Fruit fly (Drosophila melanogaster) whole organism, embryonic: ENCODE data around the gene Nthl1.

Source experiments
- Awh ChIP-seq: fragments of 200-800 bp; sonication (Bioruptor generic); IDR thresholded peaks from 2 replicates; pipeline ENCODE4, ENCODE4 v1.3.6; 2022; ENCODE audit warnings: missing biosample characterization, missing genetic modification characterization
- CG10366 ChIP-seq: fragments of 200-800 bp; sonication (Bioruptor generic); IDR thresholded peaks from 2 replicates; pipeline ENCODE4 v1.3.6; 2022; ENCODE audit warnings: missing biosample characterization, missing genetic modification characterization
- CG11093 ChIP-seq: fragments of 200-800 bp; sonication (Bioruptor generic); IDR thresholded peaks from 3 replicates; pipeline ENCODE4 v1.3.6; 2022; ENCODE audit warnings: missing biosample characterization, missing genetic modification characterization
- CG12071 ChIP-seq: fragments of 200-800 bp; sonication (Bioruptor generic); optimal IDR thresholded peaks from 3 replicates; lab custom pipeline; 2018; ENCODE audit warnings: missing biosample characterization, mild to moderate bottlenecking, missing genetic modification characterization
- CG12219 ChIP-seq: fragments of 200-800 bp; sonication (Bioruptor generic); optimal IDR thresholded peaks from 3 replicates; lab custom pipeline; 2018; ENCODE audit warnings: missing biosample characterization, mild to moderate bottlenecking, missing genetic modification characterization
- CG15479 ChIP-seq: fragments of 200-800 bp; sonication (Bioruptor generic); optimal IDR thresholded peaks from 3 replicates; lab custom pipeline; 2019; ENCODE audit warnings: missing biosample characterization, mild to moderate bottlenecking, missing genetic modification characterization, moderate library complexity
- CG15601 ChIP-seq: fragments of 200-800 bp; sonication (Bioruptor generic); optimal IDR thresholded peaks from 3 replicates; lab custom pipeline; 2019; ENCODE audit warnings: missing biosample characterization, mild to moderate bottlenecking, missing genetic modification characterization, moderate library complexity
- CG17568 ChIP-seq: fragments of 200-800 bp; sonication (Bioruptor generic); optimal IDR thresholded peaks from 2 replicates; lab custom pipeline; 2018; ENCODE audit warnings: missing biosample characterization, mild to moderate bottlenecking, missing genetic modification characterization, moderate library complexity
- CG1832 ChIP-seq: fragments of 200-800 bp; sonication (Bioruptor generic); optimal IDR thresholded peaks from 2 replicates; lab custom pipeline; 2017; ENCODE audit warnings: missing biosample characterization, mild to moderate bottlenecking, missing genetic modification characterization, inconsistent platforms
- CG18599 ChIP-seq: fragments of 200-800 bp; sonication (Bioruptor generic); optimal IDR thresholded peaks from 3 replicates; lab custom pipeline; 2017; ENCODE audit warnings: missing biosample characterization, missing genetic modification characterization, mild to moderate bottlenecking, moderate library complexity, missing genetic modification reagents
- CG18764 ChIP-seq: fragments of 200-800 bp; sonication (Bioruptor generic); optimal IDR thresholded peaks from 3 replicates; lab custom pipeline; 2016; ENCODE audit warnings: missing biosample characterization, missing genetic modification characterization
- CG32767 ChIP-seq: fragments of 200-800 bp; sonication (Bioruptor generic); IDR thresholded peaks from 2 replicates; pipeline ENCODE4 v1.3.6; 2022; ENCODE audit warnings: missing biosample characterization, missing genetic modification characterization
- CG34224 ChIP-seq: fragments of 200-800 bp; sonication (Bioruptor generic); IDR thresholded peaks from 3 replicates; pipeline ENCODE4 v1.3.6; 2022; ENCODE audit warnings: missing biosample characterization, missing genetic modification characterization; ENCODE audit not compliant: partially characterized antibody
- CG3838 ChIP-seq: fragments of 200-800 bp; sonication (Bioruptor generic); optimal IDR thresholded peaks from 3 replicates; lab custom pipeline; 2016; ENCODE audit warnings: missing biosample characterization, missing genetic modification characterization
- CG4617 ChIP-seq: fragments of 200-800 bp; sonication (Bioruptor generic); optimal IDR thresholded peaks from 3 replicates; lab custom pipeline; 2016; ENCODE audit warnings: missing biosample characterization, missing genetic modification characterization, borderline replicate concordance
- CG6175 ChIP-seq: fragments of 200-800 bp; sonication (Bioruptor generic); IDR thresholded peaks from 3 replicates; pipeline ENCODE4 v1.3.6; 2022; ENCODE audit warnings: missing biosample characterization, missing genetic modification characterization
- CG6689 ChIP-seq: fragments of 200-800 bp; sonication (Bioruptor generic); IDR thresholded peaks from 2 replicates; pipeline ENCODE4 v1.3.6; 2022; ENCODE audit warnings: missing biosample characterization, missing genetic modification characterization
- CG6813 ChIP-seq: fragments of 200-800 bp; sonication (Bioruptor generic); optimal IDR thresholded peaks from 2 replicates; lab custom pipeline; 2017; ENCODE audit warnings: missing biosample characterization, missing genetic modification characterization, mild to moderate bottlenecking, moderate library complexity, missing genetic modification reagents
- CG7839 ChIP-seq: fragments of 200-800 bp; sonication (Bioruptor generic); optimal IDR thresholded peaks from 3 replicates; lab custom pipeline; 2018; ENCODE audit warnings: missing biosample characterization, mild to moderate bottlenecking, missing genetic modification characterization, moderate library complexity
- CG7928 ChIP-seq: fragments of 200-800 bp; sonication (Bioruptor generic); optimal IDR thresholded peaks from 2 replicates; lab custom pipeline; 2017; ENCODE audit warnings: missing biosample characterization, mild to moderate bottlenecking, missing genetic modification characterization
- CG8290 ChIP-seq, 3 experiments: fragments of 200-800 bp; sonication (Bioruptor generic); optimal IDR thresholded peaks; 2 replicates each; lab custom pipeline; 2016 to 2019; ENCODE audit warnings: missing biosample characterization in 3 of 3, missing genetic modification characterization in 3 of 3, mild to moderate bottlenecking in 2 of 3, moderate library complexity in 1 of 3
- CG8388 ChIP-seq: fragments of 200-800 bp; sonication (Bioruptor generic); optimal IDR thresholded peaks from 2 replicates; lab custom pipeline; 2019; ENCODE audit warnings: missing biosample characterization, mild to moderate bottlenecking, missing genetic modification characterization, moderate library complexity
- CG9215 ChIP-seq: fragments of 200-800 bp; sonication (Bioruptor generic); IDR thresholded peaks from 2 replicates; pipeline ENCODE4 v1.3.6; 2022; ENCODE audit warnings: missing biosample characterization, missing genetic modification characterization
- D19A ChIP-seq: fragments of 200-800 bp; optimal IDR thresholded peaks from 3 replicates; lab custom pipeline; 2019; ENCODE audit warnings: missing biosample characterization, mild to moderate bottlenecking, missing genetic modification characterization, moderate library complexity
- Dref ChIP-seq: fragments of 200-800 bp; sonication (Bioruptor generic); IDR thresholded peaks from 2 replicates; pipeline ENCODE4 v1.3.6; 2022; ENCODE audit warnings: missing biosample characterization, missing genetic modification characterization
- E2f1 ChIP-seq: fragments of 200-800 bp; sonication (Bioruptor generic); IDR thresholded peaks from 2 replicates; pipeline ENCODE4 v1.3.6; 2022; ENCODE audit warnings: missing biosample characterization, missing genetic modification characterization
- Hr78 ChIP-seq, 2 experiments: fragments of 200-800 bp in 1 of 2; fragments of >200 bp in 1 of 2; sonication (Bioruptor generic) in 1 of 2; optimal IDR thresholded peaks; 2 replicates each; lab custom pipeline; 2017 to 2019; ENCODE audit warnings: missing biosample characterization in 2 of 2, missing genetic modification characterization in 2 of 2, mild to moderate bottlenecking in 1 of 2, moderate library complexity in 1 of 2
- Pdp1 ChIP-seq, 2 experiments: fragments of 200-800 bp; sonication (Bioruptor generic); optimal IDR thresholded peaks; 3 replicates each; lab custom pipeline; 2016; ENCODE audit warnings: missing biosample characterization in 2 of 2, missing genetic modification characterization in 2 of 2, mild to moderate bottlenecking in 1 of 2, moderate library complexity in 1 of 2
- Sry-δ ChIP-seq: fragments of 200-800 bp; sonication (Bioruptor generic); optimal IDR thresholded peaks from 2 replicates; lab custom pipeline; 2016; ENCODE audit warnings: missing biosample characterization, missing genetic modification characterization
- Trl ChIP-seq, 3 experiments: fragments of >200 bp in 2 of 3; fragments of 200-800 bp in 1 of 3; sonication (Bioruptor generic) in 1 of 3; optimal IDR thresholded peaks; 2 replicates in 1 of 3; 3 replicates in 2 of 3; lab custom pipeline; 2016 to 2017; ENCODE audit warnings: missing biosample characterization in 1 of 3, missing genetic modification characterization in 1 of 3
- bbx ChIP-seq: fragments of 200-800 bp; sonication (Bioruptor generic); IDR thresholded peaks from 2 replicates; pipeline ENCODE4 v1.3.6; 2022; ENCODE audit warnings: missing biosample characterization, missing genetic modification characterization; ENCODE audit not compliant: partially characterized antibody
- bowl ChIP-seq: fragments of 200-800 bp; sonication (Bioruptor generic); IDR thresholded peaks from 2 replicates; pipeline ENCODE4 v1.3.6; 2022; ENCODE audit warnings: missing biosample characterization, missing genetic modification characterization
- chm ChIP-seq: fragments of 200-800 bp; sonication (Bioruptor generic); IDR thresholded peaks from 2 replicates; pipeline ENCODE4 v1.3.6; 2022; ENCODE audit warnings: missing biosample characterization, missing genetic modification characterization
- cwo ChIP-seq: fragments of 200-800 bp; sonication (Bioruptor generic); optimal IDR thresholded peaks from 3 replicates; lab custom pipeline; 2017; ENCODE audit warnings: missing biosample characterization, missing genetic modification characterization, mild to moderate bottlenecking, moderate library complexity, missing genetic modification reagents
- ems ChIP-seq: fragments of 200-800 bp; sonication (Bioruptor generic); optimal IDR thresholded peaks from 3 replicates; lab custom pipeline; 2016; ENCODE audit warnings: missing biosample characterization, missing genetic modification characterization
- fu2 ChIP-seq: fragments of 200-800 bp; sonication (Bioruptor generic); optimal IDR thresholded peaks from 2 replicates; lab custom pipeline; 2016; ENCODE audit warnings: missing biosample characterization, missing genetic modification characterization
- gro ChIP-seq: fragments of 200-800 bp; sonication (Bioruptor generic); optimal IDR thresholded peaks from 2 replicates; lab custom pipeline; 2016; ENCODE audit warnings: missing biosample characterization, missing genetic modification characterization
- hkb ChIP-seq, 2 experiments: fragments of 200-800 bp in 1 of 2; fragments of >200 bp in 1 of 2; sonication (Bioruptor generic) in 1 of 2; IDR thresholded peaks in 1 of 2; optimal IDR thresholded peaks in 1 of 2; 2 replicates each; pipeline versions ENCODE4 v1.3.6 to Lab custom; 2017 to 2022; ENCODE audit warnings: missing biosample characterization in 1 of 2, missing genetic modification characterization in 1 of 2
- inv ChIP-seq: fragments of 200-800 bp; sonication (Bioruptor generic); IDR thresholded peaks from 2 replicates; pipeline ENCODE4 v1.3.6; 2022; ENCODE audit warnings: missing biosample characterization, missing genetic modification characterization; ENCODE audit not compliant: partially characterized antibody
- pb ChIP-seq: fragments of 200-800 bp; sonication (Bioruptor generic); optimal IDR thresholded peaks from 3 replicates; lab custom pipeline; 2016; ENCODE audit warnings: missing biosample characterization, missing genetic modification characterization
- phol ChIP-seq: fragments of 200-800 bp; sonication (Bioruptor generic); optimal IDR thresholded peaks from 3 replicates; lab custom pipeline; 2018; ENCODE audit warnings: missing biosample characterization, mild to moderate bottlenecking, missing genetic modification characterization, moderate library complexity
- schlank ChIP-seq: fragments of 200-800 bp; sonication (Bioruptor generic); optimal IDR thresholded peaks from 2 replicates; lab custom pipeline; 2018; ENCODE audit warnings: missing biosample characterization, mild to moderate bottlenecking, missing genetic modification characterization
- seq ChIP-seq: fragments of 200-800 bp; sonication (Bioruptor generic); IDR thresholded peaks from 2 replicates; pipeline ENCODE4 v1.3.6; 2022; ENCODE audit warnings: missing biosample characterization, missing genetic modification characterization
- ssp ChIP-seq: fragments of 200-800 bp; sonication (Bioruptor generic); IDR thresholded peaks from 2 replicates; pipeline ENCODE4 v1.3.6; 2022; ENCODE audit warnings: missing biosample characterization, missing genetic modification characterization
- usp ChIP-seq: fragments of >200 bp; optimal IDR thresholded peaks from 2 replicates; lab custom pipeline; 2017; ENCODE audit warnings: missing biosample characterization, missing genetic modification characterization
- wek ChIP-seq: fragments of 200-800 bp; sonication (Bioruptor generic); optimal IDR thresholded peaks from 3 replicates; lab custom pipeline; 2018; ENCODE audit warnings: missing biosample characterization, mild to moderate bottlenecking, missing genetic modification characterization, moderate library complexity
- zfh2 ChIP-seq: fragments of 200-800 bp; sonication (Bioruptor generic); optimal IDR thresholded peaks from 2 replicates; lab custom pipeline; 2016; ENCODE audit warnings: missing biosample characterization, missing genetic modification characterization

Nthl1 gene

DNA sequence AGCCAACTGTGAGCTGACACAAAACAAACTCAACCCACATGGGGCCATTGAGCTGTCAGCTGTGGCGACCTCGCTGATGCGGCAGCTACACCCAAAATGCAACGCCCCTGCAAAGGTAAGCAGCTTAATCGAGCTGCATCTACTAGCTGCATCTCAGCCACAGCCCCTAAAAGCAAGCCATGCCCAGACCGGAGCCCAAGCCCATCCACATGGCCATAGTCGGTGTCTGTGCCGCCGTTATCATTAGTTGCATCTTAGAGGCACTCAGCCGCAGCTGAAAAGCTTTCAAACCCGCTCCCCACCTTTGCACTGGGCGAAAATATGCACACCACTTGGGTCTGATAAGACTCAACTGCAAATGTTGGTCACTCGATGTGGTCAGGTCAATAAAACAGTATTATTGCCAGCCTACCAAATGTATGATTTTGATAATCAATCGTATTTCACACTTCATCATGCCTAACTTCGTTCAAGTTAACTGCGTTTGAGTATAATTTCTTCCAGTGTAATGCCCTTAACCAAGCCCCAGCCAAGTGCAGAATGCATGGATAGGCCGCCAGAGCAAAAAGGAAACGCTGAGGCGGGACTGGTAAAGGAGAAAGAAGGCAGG, 46.5 kb upstream of the Nthl1 start (continued):
- TF ChIP-seq CG34224 (GFP tag; lab: Robert Waterston, UW) (no peak), CG18599 (GFP tag; lab: Kevin White, UChicago) (peak; percentile 45), Trl (optimal IDR thresholded peaks at IDR 0.05; lab: Kevin White, UChicago) (no peak), Trl (GFP tag; optimal IDR thresholded peaks at IDR 0.05; lab: Kevin White, UChicago) (peak; percentile 45), fu2 (GFP tag; lab: Kevin White, UChicago) (no peak), cwo (GFP tag; lab: Kevin White, UChicago) (no peak), CG1832 (no peak), Sry-δ (GFP tag; lab: Kevin White, UChicago) (no peak), CG4617 (no peak), CG32767 (GFP tag; lab: Robert Waterston, UW) (no peak; the same call in 1 of the 2 replicates), CG10366 (GFP tag; lab: Robert Waterston, UW) (no peak; the same call in 1 of the 2 replicates), CG6813 (no peak), Hr78 (GFP tag; optimal IDR thresholded peaks at IDR 0.05; lab: Kevin White, UChicago) (peak in 1 of 2 experiments; percentile 10), schlank (tag; lab: Kevin White, UChicago) (no peak), D19A (peak; percentile 56), gro (GFP tag; lab: Kevin White, UChicago) (no peak), chm (GFP tag; lab: Robert Waterston, UW) (no peak), inv (GFP tag; lab: Robert Waterston, UW) (no peak), CG17568 (GFP tag; lab: Kevin White, UChicago) (no peak), CG6689 (GFP tag; lab: Robert Waterston, UW) (peak; percentile 50; the same call in 1 of the 2 replicates), CG11093 (GFP tag; lab: Robert Waterston, UW) (no peak; the same call in 2 of the 3 replicates), zfh2 (GFP tag; lab: Kevin White, UChicago) (no peak), CG12219 (GFP tag; lab: Kevin White, UChicago) (peak; percentile 60), pb (GFP tag; lab: Kevin White, UChicago) (peak; percentile 43), E2f1 (GFP tag; lab: Robert Waterston, UW) (no peak), CG8290 (GFP tag; optimal IDR thresholded peaks at IDR 0.05; lab: Kevin White, UChicago) (peak; percentile 60), CG8290 (tag; optimal IDR thresholded peaks at IDR 0.05; lab: Kevin White, UChicago) (peak in 1 of 2 experiments; percentile 73), CG7839 (tag; lab: Kevin White, UChicago) (peak; percentile 62), bbx (GFP tag; lab: Robert Waterston, UW) (no peak), Dref (GFP tag; lab: Robert Waterston, UW) (no peak), CG3838 (GFP tag; lab: Kevin White, UChicago) (no peak), hkb (optimal IDR thresholded peaks at IDR 0.05; lab: Kevin White, UChicago) (no peak), hkb (GFP tag; IDR thresholded peaks at IDR 0.05; lab: Robert Waterston, UW) (0 out of 2 replicates have a peak, but pooled peaks have one; percentile 27), CG18764 (peak; percentile 1), wek (GFP tag; lab: Kevin White, UChicago) (peak; percentile 18), usp (GFP tag; lab: Kevin White, UChicago) (no peak), ssp (GFP tag; lab: Robert Waterston, UW) (no peak), seq (GFP tag; lab: Robert Waterston, UW) (0 out of 2 replicates have a peak, but pooled peaks have one; percentile 45), Awh (no peak), ems (GFP tag; lab: Kevin White, UChicago) (peak; percentile 20), CG7928 (GFP tag; lab: Kevin White, UChicago) (no peak), CG15479 (GFP tag; lab: Kevin White, UChicago) (no peak), CG9215 (GFP tag; lab: Robert Waterston, UW) (no peak), CG15601 (tag; lab: Kevin White, UChicago) (peak; percentile 75), Pdp1 (GFP tag; optimal IDR thresholded peaks at IDR 0.05; lab: Kevin White, UChicago) (peak; percentile 26 to 32), CG8388 (GFP tag; lab: Kevin White, UChicago) (peak; percentile 62), CG12071 (peak; percentile 43), bowl (GFP tag; lab: Robert Waterston, UW) (no peak), phol (tag; lab: Kevin White, UChicago) (peak; percentile 76), CG6175 (GFP tag; lab: Robert Waterston, UW) (no peak)
